Worm (Caenorhabditis elegans): ENCODE measurements around the gene math-7.

ce11 chrII:1924459-1924858, 38.2 kb upstream of the math-7 start, which contains the start of gene F52C6.3:
- TF ChIP-seq elt-1 (tag; optimal IDR thresholded peaks at IDR 0.05) (no peak), mdl-1 (tag; optimal IDR thresholded peaks at IDR 0.05) (no peak), skn-1 (tag; optimal IDR thresholded peaks at IDR 0.05) (no peak), unc-39 (tag; optimal IDR thresholded peaks at IDR 0.05) (no peak), lin-13 (GFP tag; optimal IDR thresholded peaks at IDR 0.05) (no peak), blmp-1 (tag; optimal IDR thresholded peaks at IDR 0.05; ENCODE audit: insufficient read depth) (no peak), elt-3 (tag; optimal IDR thresholded peaks at IDR 0.05) (no peak), sem-4 (tag; optimal IDR thresholded peaks at IDR 0.05) (no peak), ama-1 (optimal IDR thresholded peaks at IDR 0.05) (no peak)
